Fruit fly (Drosophila melanogaster): Measurements from ENCODE around the gene mRpL38.

Gene mRpL38

dm6 chrX:14242941-14243736 lies 17.1 kb downstream of the mRpL38 start, which contains the start of gene CG32599:
Gene CG32599, plus strand, starts transcription at chrX:14243686.
- TF ChIP-seq Ets96B (tag; optimal IDR thresholded peaks at IDR 0.05) (peak; percentile 14), CG10631 (GFP tag; optimal IDR thresholded peaks at IDR 0.05) (peak; percentile 36), CG7368 (GFP tag; optimal IDR thresholded peaks at IDR 0.05) (no peak), Eip75B (GFP tag; optimal IDR thresholded peaks at IDR 0.05) (no peak), CG6792 (GFP tag; optimal IDR thresholded peaks at IDR 0.05) (peak; percentile 13), Hr39 (GFP tag; optimal IDR thresholded peaks at IDR 0.05) (no peak), eg (GFP tag; IDR thresholded peaks at IDR 0.05) (peak; percentile 62; the same call in 2 of the 3 replicates), Smox (GFP tag; optimal IDR thresholded peaks at IDR 0.05) (peak; percentile 1), CG11902 (GFP tag; optimal IDR thresholded peaks at IDR 0.05) (no peak), dsx (GFP tag; optimal IDR thresholded peaks at IDR 0.05; ENCODE audit: poor library complexity, severe bottlenecking) (no peak), Hr4 (GFP tag; optimal IDR thresholded peaks at IDR 0.05) (no peak), CG8632 (GFP tag; optimal IDR thresholded peaks at IDR 0.05) (peak; percentile 19), CG3032 (tag; optimal IDR thresholded peaks at IDR 0.05) (peak; percentile 23), CG11762 (GFP tag; optimal IDR thresholded peaks at IDR 0.05; ENCODE audit: insufficient read depth) (no peak), Sox15 (GFP tag; optimal IDR thresholded peaks at IDR 0.05) (no peak), CG34406 (GFP tag; optimal IDR thresholded peaks at IDR 0.05) (no peak), CG3919 (GFP tag; optimal IDR thresholded peaks at IDR 0.05) (no peak), Sox14 (GFP tag; optimal IDR thresholded peaks at IDR 0.05) (no peak), Hr38 (GFP tag; optimal IDR thresholded peaks at IDR 0.05) (no peak), CG15336 (GFP tag; IDR thresholded peaks at IDR 0.05) (no peak), Blimp-1 (GFP tag; optimal IDR thresholded peaks at IDR 0.05) (no peak), pdm3 (GFP tag; optimal IDR thresholded peaks at IDR 0.05) (no peak), CG6854 (GFP tag; optimal IDR thresholded peaks at IDR 0.05) (no peak), CG32006 (GFP tag; optimal IDR thresholded peaks at IDR 0.05) (no peak), CG6163 (GFP tag; IDR thresholded peaks at IDR 0.05) (peak; percentile 41; the same call in 1 of the 3 replicates), ss (GFP tag; optimal IDR thresholded peaks at IDR 0.05) (no peak), CG16779 (tag; optimal IDR thresholded peaks at IDR 0.05) (no peak), fd85E (GFP tag; optimal IDR thresholded peaks at IDR 0.05) (no peak), Met (GFP tag; optimal IDR thresholded peaks at IDR 0.05) (no peak), CG31627 (GFP tag; optimal IDR thresholded peaks at IDR 0.05) (no peak), CG8119 (GFP tag; IDR thresholded peaks at IDR 0.05) (no peak), acj6 (GFP tag; optimal IDR thresholded peaks at IDR 0.05) (peak; percentile 11), Sox102F (GFP tag; optimal IDR thresholded peaks at IDR 0.05) (no peak), Eip93F (GFP tag; optimal IDR thresholded peaks at IDR 0.05) (peak; percentile 4), Eip78C (GFP tag) (peak; percentile 39), achi (GFP tag; optimal IDR thresholded peaks at IDR 0.05) (peak; percentile 15), CG6808 (GFP tag; optimal IDR thresholded peaks at IDR 0.05) (no peak), Gug (GFP tag; IDR thresholded peaks at IDR 0.05) (no peak), OdsH (GFP tag; optimal IDR thresholded peaks at IDR 0.05) (peak; percentile 3)

dm6 chrX:14247035-14247786 lies 21.1 kb downstream of the mRpL38 start, which contains the start of gene mud:
Gene mud, plus strand, starts transcription at chrX:14247732.
- TF ChIP-seq Hr39 (GFP tag; optimal IDR thresholded peaks at IDR 0.05) (no peak), CG7368 (GFP tag; optimal IDR thresholded peaks at IDR 0.05) (no peak), Lpt (GFP tag; optimal IDR thresholded peaks at IDR 0.05) (no peak), Sox102F (GFP tag; optimal IDR thresholded peaks at IDR 0.05) (no peak), Smox (GFP tag; optimal IDR thresholded peaks at IDR 0.05) (no peak), CG6276 (GFP tag; optimal IDR thresholded peaks at IDR 0.05) (no peak), ss (GFP tag; optimal IDR thresholded peaks at IDR 0.05) (no peak), eg (GFP tag; IDR thresholded peaks at IDR 0.05) (peak; percentile 33; the same call in 1 of the 3 replicates), CG31627 (GFP tag; optimal IDR thresholded peaks at IDR 0.05) (peak; percentile 11), CG6163 (GFP tag; IDR thresholded peaks at IDR 0.05) (no peak), topi (GFP tag; optimal IDR thresholded peaks at IDR 0.05) (no peak), fd59A (GFP tag; optimal IDR thresholded peaks at IDR 0.05) (no peak), fkh (GFP tag; optimal IDR thresholded peaks at IDR 0.05) (no peak), CG10631 (GFP tag; optimal IDR thresholded peaks at IDR 0.05) (peak; percentile 12), CG11294 (GFP tag; IDR thresholded peaks at IDR 0.05) (no peak), vri (GFP tag; optimal IDR thresholded peaks at IDR 0.05) (no peak), OdsH (GFP tag; optimal IDR thresholded peaks at IDR 0.05) (no peak), CG6808 (GFP tag; optimal IDR thresholded peaks at IDR 0.05) (no peak), acj6 (GFP tag; optimal IDR thresholded peaks at IDR 0.05) (no peak), dsx (GFP tag; optimal IDR thresholded peaks at IDR 0.05; ENCODE audit: poor library complexity, severe bottlenecking) (no peak)

Data from whole organism, prepupa.